Worm (Caenorhabditis elegans) whole organism, mixed stage, embryonic: ENCODE measurements around the gene mvk-1.

Experiments
- M03D4.4 ChIP-seq: sonication (generic microtip); optimal IDR thresholded peaks from 2 replicates; lab custom pipeline; 2017; ENCODE audit warnings: mild to moderate bottlenecking, missing genetic modification characterization, missing compliant biosample characterization
- bed-3 ChIP-seq: fragments of 200-800 bp; sonication (Bioruptor generic); optimal IDR thresholded peaks from 3 replicates; lab custom pipeline; 2018; ENCODE audit warnings: mild to moderate bottlenecking, missing genetic modification characterization, moderate library complexity, missing compliant biosample characterization
- blmp-1 ChIP-seq: fragments of 150-350 bp; optimal IDR thresholded peaks from 2 replicates; lab custom pipeline; 2014; ENCODE audit warnings: missing biosample characterization, missing genetic modification characterization
- ceh-43 ChIP-seq: fragments of 200-800 bp; sonication (Bioruptor generic); optimal IDR thresholded peaks from 2 replicates; lab custom pipeline; 2018; ENCODE audit warnings: mild to moderate bottlenecking, missing genetic modification characterization, moderate library complexity, missing compliant biosample characterization
- ceh-83 ChIP-seq: fragments of 200-800 bp; sonication (Bioruptor generic); optimal IDR thresholded peaks from 2 replicates; lab custom pipeline; 2018; ENCODE audit warnings: mild to moderate bottlenecking, missing genetic modification characterization, missing compliant biosample characterization
- ces-1 ChIP-seq: fragments of 150-350 bp; optimal IDR thresholded peaks from 2 replicates; lab custom pipeline; 2014; ENCODE audit warnings: missing biosample characterization, missing genetic modification reagents, missing genetic modification characterization
- drap-1 ChIP-seq: fragments of 200-800 bp; sonication (Bioruptor generic); optimal IDR thresholded peaks from 3 replicates; lab custom pipeline; 2018; ENCODE audit warnings: mild to moderate bottlenecking, missing genetic modification characterization, missing compliant biosample characterization
- elt-1 ChIP-seq: sonication (generic microtip); optimal IDR thresholded peaks from 2 replicates; lab custom pipeline; 2017; ENCODE audit warnings: missing genetic modification characterization, mild to moderate bottlenecking, missing compliant biosample characterization, antibody characterized with exemption, moderate library complexity, borderline replicate concordance; ENCODE audit not compliant: insufficient read depth
- elt-3 ChIP-seq: fragments of 150-350 bp; optimal IDR thresholded peaks from 2 replicates; lab custom pipeline; 2014; ENCODE audit warnings: missing biosample characterization, missing genetic modification characterization
- flh-1 ChIP-seq: fragments of 200-800 bp; sonication (Bioruptor generic); optimal IDR thresholded peaks from 2 replicates; lab custom pipeline; 2018; ENCODE audit warnings: mild to moderate bottlenecking, missing genetic modification characterization, moderate library complexity, missing compliant biosample characterization
- ham-2 ChIP-seq: fragments of 200-800 bp; sonication (Bioruptor generic); optimal IDR thresholded peaks from 2 replicates; lab custom pipeline; 2018; ENCODE audit warnings: mild to moderate bottlenecking, missing genetic modification characterization, missing compliant biosample characterization
- lin-32 ChIP-seq: fragments of 200-800 bp; sonication (Bioruptor generic); optimal IDR thresholded peaks from 2 replicates; lab custom pipeline; 2018; ENCODE audit warnings: mild to moderate bottlenecking, missing genetic modification characterization, missing compliant biosample characterization
- lsy-2 ChIP-seq: fragments of 150-350 bp; optimal IDR thresholded peaks from 2 replicates; lab custom pipeline; 2014; ENCODE audit warnings: missing biosample characterization, missing genetic modification characterization
- mab-5 ChIP-seq: fragments of 150-350 bp; optimal IDR thresholded peaks from 2 replicates; lab custom pipeline; 2014; ENCODE audit warnings: missing biosample characterization, missing genetic modification characterization
- mep-1 ChIP-seq: fragments of 150-350 bp; optimal IDR thresholded peaks from 2 replicates; lab custom pipeline; 2017; ENCODE audit warnings: missing biosample characterization, missing genetic modification reagents, missing genetic modification characterization, inconsistent platforms
- mls-2 ChIP-seq: sonication (generic microtip); optimal IDR thresholded peaks from 2 replicates; lab custom pipeline; 2016; ENCODE audit warnings: mild to moderate bottlenecking, missing genetic modification characterization, moderate library complexity, missing compliant biosample characterization
- nhr-12 ChIP-seq: fragments of 150-350 bp; optimal IDR thresholded peaks from 2 replicates; lab custom pipeline; 2014; ENCODE audit warnings: missing biosample characterization, missing genetic modification characterization
- nhr-237 ChIP-seq: fragments of 150-350 bp; optimal IDR thresholded peaks from 2 replicates; lab custom pipeline; 2014; ENCODE audit warnings: missing biosample characterization, missing genetic modification characterization
- pha-4 ChIP-seq: fragments of 150-350 bp; optimal IDR thresholded peaks from 2 replicates; lab custom pipeline; 2018; ENCODE audit warnings: missing biosample characterization, missing genetic modification reagents, missing genetic modification characterization
- sem-2 ChIP-seq: fragments of 200-800 bp; sonication (Bioruptor generic); optimal IDR thresholded peaks from 2 replicates; lab custom pipeline; 2018; ENCODE audit warnings: mild to moderate bottlenecking, missing genetic modification characterization, missing compliant biosample characterization
- snpc-4 ChIP-seq: fragments of 150-350 bp; optimal IDR thresholded peaks from 2 replicates; lab custom pipeline; 2014; ENCODE audit warnings: missing biosample characterization, missing genetic modification characterization
- tbx-8 ChIP-seq: fragments of 200-800 bp; sonication (Bioruptor generic); optimal IDR thresholded peaks from 2 replicates; lab custom pipeline; 2018; ENCODE audit warnings: mild to moderate bottlenecking, missing genetic modification characterization, moderate library complexity, missing compliant biosample characterization
- unc-120 ChIP-seq: sonication (generic microtip); optimal IDR thresholded peaks from 2 replicates; lab custom pipeline; 2017; ENCODE audit warnings: missing genetic modification characterization, missing compliant biosample characterization; ENCODE audit not compliant: poor library complexity, severe bottlenecking
- unc-39 ChIP-seq: fragments of 150-350 bp; optimal IDR thresholded peaks from 2 replicates; lab custom pipeline; 2014; ENCODE audit warnings: missing biosample characterization, missing genetic modification characterization
- unc-62 ChIP-seq: fragments of 150-350 bp; optimal IDR thresholded peaks from 2 replicates; lab custom pipeline; 2014; ENCODE audit warnings: missing biosample characterization, missing genetic modification reagents, missing genetic modification characterization
- zip-8 ChIP-seq: fragments of 150-350 bp; optimal IDR thresholded peaks from 2 replicates; lab custom pipeline; 2014; ENCODE audit warnings: missing biosample characterization, missing genetic modification characterization

mvk-1 gene

ce11 chrIII:6132068-6132467 lies 4.0 kb downstream of the mvk-1 start:
- TF ChIP-seq elt-1: peak; percentile 91
- no peak for TF ChIP-seq ces-1 (GFP tag; lab: Kevin White, UChicago)

DNA sequence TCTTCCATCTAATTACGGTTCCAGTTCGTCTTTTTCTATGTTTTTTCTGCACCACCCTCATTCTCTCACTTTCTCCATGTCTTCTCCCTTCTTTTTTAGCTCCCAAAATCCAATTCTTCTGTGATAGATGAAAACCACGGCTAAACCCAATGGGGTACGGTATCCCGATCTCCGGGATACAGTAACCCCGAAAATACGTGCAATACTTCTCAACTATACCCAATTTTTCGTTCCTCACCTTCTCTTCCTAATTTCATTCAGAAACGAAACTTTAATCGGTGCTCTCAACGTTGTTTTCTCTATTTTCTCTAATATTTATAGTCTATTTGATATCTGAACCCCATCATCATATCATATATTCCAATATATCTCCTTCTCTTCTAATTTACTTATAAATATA lies 12.4 kb downstream of the mvk-1 start:
- no peak for TF ChIP-seq bed-3
- TF ChIP-seq unc-120 (tag; lab: Kevin White, UChicago): peak; percentile 1

ce11 chrIII:6120990-6121389 lies 15.1 kb downstream of the mvk-1 start:
- TF ChIP-seq zip-8 (tag; lab: Kevin White, UChicago) (no peak), mab-5 (tag; lab: Kevin White, UChicago) (no peak), ces-1 (GFP tag; lab: Kevin White, UChicago) (no peak), unc-62 (no peak)

ce11 chrIII:6118320-6118719 lies 17.8 kb downstream of the mvk-1 start, which contains the start of gene kin-18:
Gene kin-18 (plus strand): TSS chrIII:6118620.
- TF ChIP-seq tbx-8: no peak
- no peak for TF ChIP-seq nhr-237 (tag; lab: Kevin White, UChicago)
- no peak for TF ChIP-seq blmp-1 (tag; lab: Kevin White, UChicago)
- TF ChIP-seq mls-2 (tag; lab: Kevin White, UChicago): no peak
- TF ChIP-seq nhr-12 (tag; lab: Kevin White, UChicago): no peak
- TF ChIP-seq drap-1 (GFP tag; lab: Kevin White, UChicago): no peak
- TF ChIP-seq M03D4.4 (tag; lab: Kevin White, UChicago): no peak
- TF ChIP-seq, all 35 proteins: peak for 0

DNA sequence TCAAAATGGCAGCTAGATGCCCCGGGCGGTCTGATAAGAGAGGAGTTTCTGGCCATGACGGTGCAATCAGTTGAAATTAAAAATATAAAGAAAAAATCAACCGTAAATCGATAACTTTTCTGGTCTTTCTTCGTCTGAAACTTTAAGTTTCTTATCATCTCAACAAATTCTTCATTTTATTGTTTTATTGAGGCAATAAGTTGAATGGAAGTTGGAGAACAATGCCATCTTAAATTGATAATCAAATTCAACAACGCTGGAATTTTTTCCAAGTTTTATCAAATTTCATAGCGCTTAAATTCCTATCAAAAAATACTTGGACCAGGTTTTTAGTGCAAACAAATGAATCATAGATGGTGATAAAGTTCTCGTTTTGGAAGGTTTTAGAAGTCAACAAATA lies 19.1 kb downstream of the mvk-1 start:
- no peak for TF ChIP-seq lin-32 (GFP tag; lab: Kevin White, UChicago)

- TF ChIP-seq elt-3 (no peak), ces-1 (GFP tag; lab: Kevin White, UChicago) (peak; percentile 73), unc-39 (no peak), mab-5 (tag; lab: Kevin White, UChicago) (no peak), unc-62 (no peak), flh-1 (GFP tag; lab: Kevin White, UChicago) (no peak), mep-1 (tag; lab: Kevin White, UChicago) (peak; percentile 19), lsy-2 (tag; lab: Kevin White, UChicago) (peak; percentile 53), ceh-43 (GFP tag; lab: Kevin White, UChicago) (no peak), unc-120 (tag; lab: Kevin White, UChicago) (no peak), sem-2 (no peak), ham-2 (GFP tag; lab: Kevin White, UChicago) (no peak)
Observed at ce11 chrIII:6116281-6116886, 19.7 kb downstream of the mvk-1 start, which contains the start of gene nmt-1. Gene nmt-1 (minus strand): TSS chrIII:6116331.

DNA sequence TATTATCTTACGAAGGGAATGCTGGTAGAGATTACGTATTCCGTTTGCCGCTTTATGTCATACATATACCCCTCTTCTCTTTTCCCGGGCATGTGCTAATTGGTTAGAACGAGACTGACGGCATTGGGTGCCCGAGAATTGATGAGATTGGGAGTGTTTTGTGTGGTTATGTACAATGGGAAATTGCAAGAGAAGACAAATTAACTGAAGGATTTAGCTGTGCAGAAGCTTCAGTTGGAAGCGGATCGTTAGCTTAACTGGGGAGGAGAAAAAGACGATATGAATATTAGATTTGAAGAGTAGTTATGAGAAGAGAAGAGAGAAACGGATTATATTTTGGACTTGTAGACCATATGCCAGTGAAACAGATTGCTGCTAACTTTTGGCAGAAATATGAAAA lies 25.9 kb downstream of the mvk-1 start:
- TF ChIP-seq pha-4 (tag; lab: Kevin White, UChicago): no peak
- peak; percentile 88 for TF ChIP-seq ces-1 (GFP tag; lab: Kevin White, UChicago)

DNA sequence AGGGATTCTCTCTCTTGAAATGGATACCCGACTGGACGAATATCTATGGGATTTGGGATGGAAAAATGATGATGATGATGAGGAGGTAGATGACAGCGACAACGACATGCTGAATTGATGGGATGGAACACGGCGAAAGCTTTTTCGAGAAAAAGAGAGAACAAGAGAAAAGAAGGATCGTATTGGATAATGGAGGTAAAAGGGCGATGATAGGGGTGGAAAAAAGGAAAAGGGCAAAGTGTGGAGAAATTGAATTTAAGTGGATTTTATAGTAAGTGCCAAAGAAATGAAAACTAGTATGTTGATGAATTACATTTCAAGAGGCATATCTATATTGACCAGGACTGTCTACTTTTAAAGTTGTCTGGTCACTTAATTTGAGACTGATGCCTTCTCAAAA lies 30.2 kb downstream of the mvk-1 start:
- no peak for TF ChIP-seq ceh-83
- no peak for TF ChIP-seq snpc-4 (tag; lab: Kevin White, UChicago)
- TF ChIP-seq unc-62: no peak
- no peak for TF ChIP-seq lin-32 (GFP tag; lab: Kevin White, UChicago)
